Worm (Caenorhabditis elegans) whole organism, young adult: ENCODE data around the gene W02H5.2.

Source experiments
- T26A5.8 ChIP-seq: sonication (generic microtip); optimal IDR thresholded peaks from 2 replicates; lab custom pipeline; 2016; ENCODE audit warnings: missing genetic modification characterization, missing compliant biosample characterization
- sea-2 ChIP-seq: fragments of 200-800 bp; sonication (Bioruptor generic); IDR thresholded peaks from 2 replicates; pipeline ENCODE4 v1.3.6; 2022; ENCODE audit warnings: missing genetic modification characterization, missing compliant biosample characterization
- unc-62 ChIP-seq: fragments of 150-350 bp; optimal IDR thresholded peaks from 2 replicates; lab custom pipeline; 2014; ENCODE audit warnings: missing biosample characterization, missing genetic modification reagents, missing genetic modification characterization

ce11 chrV:2608352-2608751, 30.8 kb upstream of the W02H5.2 start, which contains the start of gene acr-17:
- no peak for TF ChIP-seq unc-62 (GFP tag; lab: Kevin White, UChicago)
- TF ChIP-seq sea-2 (GFP tag; lab: Robert Waterston, UW) = no peak
- TF ChIP-seq T26A5.8 = no peak
